Worm (Caenorhabditis elegans) whole organism, late embryonic: ENCODE data around the gene C47E8.9.

Experiments used
- C08G9.2 ChIP-seq: sonication (generic microtip); optimal IDR thresholded peaks from 2 replicates; lab custom pipeline; 2016; ENCODE audit warnings: mild to moderate bottlenecking, missing genetic modification characterization, moderate library complexity, missing compliant biosample characterization
- F13H6.1 ChIP-seq: sonication (generic microtip); optimal IDR thresholded peaks from 2 replicates; lab custom pipeline; 2016; ENCODE audit warnings: missing genetic modification characterization, missing compliant biosample characterization
- ama-1 ChIP-seq: fragments of 150-350 bp; optimal IDR thresholded peaks from 2 replicates; lab custom pipeline; 2014
- ceh-18 ChIP-seq: sonication (generic microtip); optimal IDR thresholded peaks from 2 replicates; lab custom pipeline; 2016; ENCODE audit warnings: missing genetic modification characterization, missing compliant biosample characterization
- ceh-19 ChIP-seq: fragments of 200-800 bp; sonication (Bioruptor generic); optimal IDR thresholded peaks from 2 replicates; lab custom pipeline; 2018; ENCODE audit warnings: mild to moderate bottlenecking, missing genetic modification characterization, missing compliant biosample characterization
- ceh-2 ChIP-seq: sonication (generic microtip); optimal IDR thresholded peaks from 2 replicates; lab custom pipeline; 2016; ENCODE audit warnings: missing genotype, missing genetic modification characterization, missing compliant biosample characterization
- ceh-22 ChIP-seq: sonication (generic microtip); optimal IDR thresholded peaks from 2 replicates; lab custom pipeline; 2017; ENCODE audit warnings: missing biosample characterization, missing genetic modification characterization
- ceh-24 ChIP-seq: sonication (generic microtip); optimal IDR thresholded peaks from 2 replicates; lab custom pipeline; 2016; ENCODE audit warnings: mild to moderate bottlenecking, missing genetic modification characterization, missing compliant biosample characterization
- ceh-30 ChIP-seq: fragments of 150-350 bp; optimal IDR thresholded peaks from 2 replicates; lab custom pipeline; 2014; ENCODE audit warnings: missing biosample characterization, missing genetic modification characterization
- ceh-31 ChIP-seq: sonication (generic microtip); optimal IDR thresholded peaks from 2 replicates; lab custom pipeline; 2016; ENCODE audit warnings: missing genetic modification characterization, missing compliant biosample characterization
- ceh-34 ChIP-seq: sonication (generic microtip); optimal IDR thresholded peaks from 2 replicates; lab custom pipeline; 2016; ENCODE audit warnings: mild to moderate bottlenecking, missing genetic modification characterization, missing compliant biosample characterization
- ceh-45 ChIP-seq: fragments of 200-800 bp; sonication (Bioruptor generic); IDR thresholded peaks from 2 replicates; pipeline ENCODE4 v1.3.6; 2022; ENCODE audit warnings: missing genetic modification reagents, missing genetic modification characterization, missing compliant biosample characterization
- ceh-48 ChIP-seq: sonication (generic microtip); optimal IDR thresholded peaks from 2 replicates; lab custom pipeline; 2016; ENCODE audit warnings: missing genetic modification characterization, inconsistent platforms, missing compliant biosample characterization
- ceh-6 ChIP-seq: fragments of 200-800 bp; sonication (Bioruptor generic); optimal IDR thresholded peaks from 2 replicates; lab custom pipeline; 2018; ENCODE audit warnings: mild to moderate bottlenecking, missing genetic modification characterization, missing compliant biosample characterization
- ceh-9 ChIP-seq: sonication (generic microtip); optimal IDR thresholded peaks from 2 replicates; lab custom pipeline; 2016; ENCODE audit warnings: mild to moderate bottlenecking, missing genetic modification characterization, inconsistent platforms, missing compliant biosample characterization
- che-1 ChIP-seq: sonication (generic microtip); optimal IDR thresholded peaks from 2 replicates; lab custom pipeline; 2016; ENCODE audit warnings: mild to moderate bottlenecking, missing genetic modification characterization, missing compliant biosample characterization
- elt-4 ChIP-seq: sonication (generic microtip); optimal IDR thresholded peaks from 2 replicates; lab custom pipeline; 2016; ENCODE audit warnings: missing genetic modification characterization, missing compliant biosample characterization
- ets-4 ChIP-seq: sonication (generic microtip); optimal IDR thresholded peaks from 2 replicates; lab custom pipeline; 2016; ENCODE audit warnings: missing genetic modification characterization, missing compliant biosample characterization
- fkh-10 ChIP-seq: fragments of 150-350 bp; optimal IDR thresholded peaks from 2 replicates; lab custom pipeline; 2014; ENCODE audit warnings: missing biosample characterization, missing genetic modification reagents, missing genetic modification characterization
- hlh-15 ChIP-seq: sonication (generic microtip); optimal IDR thresholded peaks from 2 replicates; lab custom pipeline; 2016; ENCODE audit warnings: missing genetic modification characterization, missing compliant biosample characterization
- hlh-6 ChIP-seq: sonication (generic microtip); optimal IDR thresholded peaks from 2 replicates; lab custom pipeline; 2016; ENCODE audit warnings: missing genotype, missing genetic modification characterization, missing compliant biosample characterization
- hlh-8 ChIP-seq: sonication (generic microtip); optimal IDR thresholded peaks from 2 replicates; lab custom pipeline; 2016; ENCODE audit warnings: missing genotype, missing genetic modification characterization, missing compliant biosample characterization
- lim-6 ChIP-seq: sonication (generic microtip); optimal IDR thresholded peaks from 2 replicates; lab custom pipeline; 2016; ENCODE audit warnings: missing genetic modification characterization, missing compliant biosample characterization
- madf-2 ChIP-seq: sonication (generic microtip); optimal IDR thresholded peaks from 2 replicates; lab custom pipeline; 2017; ENCODE audit warnings: missing genetic modification characterization, missing compliant biosample characterization
- mec-3 ChIP-seq: sonication (generic microtip); optimal IDR thresholded peaks from 2 replicates; lab custom pipeline; 2016; ENCODE audit warnings: borderline replicate concordance, missing genetic modification characterization, missing compliant biosample characterization
- nfya-1 ChIP-seq: sonication (generic microtip); optimal IDR thresholded peaks from 2 replicates; lab custom pipeline; 2017; ENCODE audit warnings: missing genetic modification characterization, mild to moderate bottlenecking, missing compliant biosample characterization, antibody characterized with exemption, moderate library complexity
- npax-4 ChIP-seq: sonication (generic microtip); optimal IDR thresholded peaks from 2 replicates; lab custom pipeline; 2016; ENCODE audit warnings: missing genetic modification characterization, missing compliant biosample characterization
- odd-2 ChIP-seq: sonication (generic microtip); optimal IDR thresholded peaks from 2 replicates; lab custom pipeline; 2017; ENCODE audit warnings: antibody characterized with exemption, mild to moderate bottlenecking, missing genetic modification characterization, missing compliant biosample characterization
- pag-3 ChIP-seq: sonication (generic microtip); optimal IDR thresholded peaks from 2 replicates; lab custom pipeline; 2016; ENCODE audit warnings: missing compliant biosample characterization, missing genetic modification characterization, borderline replicate concordance
- pat-9 ChIP-seq: fragments of 200-800 bp; sonication (Bioruptor generic); optimal IDR thresholded peaks from 2 replicates; lab custom pipeline; 2018; ENCODE audit warnings: mild to moderate bottlenecking, missing genetic modification characterization, moderate library complexity, missing compliant biosample characterization
- pqm-1 ChIP-seq: sonication (generic microtip); optimal IDR thresholded peaks from 2 replicates; lab custom pipeline; 2016; ENCODE audit warnings: missing genetic modification characterization, missing compliant biosample characterization
- rnt-1 ChIP-seq: sonication (generic microtip); optimal IDR thresholded peaks from 2 replicates; lab custom pipeline; 2016; ENCODE audit warnings: missing genetic modification characterization, missing compliant biosample characterization
- sox-2 ChIP-seq: fragments of 200-800 bp; sonication (Bioruptor generic); IDR thresholded peaks from 2 replicates; pipeline ENCODE4 v1.3.6; 2022; ENCODE audit warnings: missing genetic modification reagents, missing genetic modification characterization, missing compliant biosample characterization
- syd-9 ChIP-seq: sonication (generic microtip); optimal IDR thresholded peaks from 2 replicates; lab custom pipeline; 2016; ENCODE audit warnings: mild to moderate bottlenecking, missing genetic modification characterization, moderate library complexity, missing compliant biosample characterization
- tbx-2 ChIP-seq: sonication (generic microtip); optimal IDR thresholded peaks from 2 replicates; lab custom pipeline; 2016; ENCODE audit warnings: missing genetic modification characterization, missing compliant biosample characterization
- tbx-7 ChIP-seq: sonication (generic microtip); optimal IDR thresholded peaks from 2 replicates; lab custom pipeline; 2016; ENCODE audit warnings: missing genotype, missing genetic modification characterization, missing compliant biosample characterization
- unc-86 ChIP-seq: sonication (generic microtip); optimal IDR thresholded peaks from 2 replicates; lab custom pipeline; 2016; ENCODE audit warnings: missing genetic modification characterization, missing compliant biosample characterization
- zip-5 ChIP-seq: sonication (generic microtip); optimal IDR thresholded peaks from 2 replicates; lab custom pipeline; 2016; ENCODE audit warnings: missing genetic modification characterization, missing compliant biosample characterization
- ztf-16 ChIP-seq: sonication (generic microtip); optimal IDR thresholded peaks from 2 replicates; lab custom pipeline; 2017; ENCODE audit warnings: missing genetic modification characterization, missing compliant biosample characterization

The C47E8.9 gene

ce11 chrV:14660608-14661355, 2.3 kb upstream of the C47E8.9 start, which contains the start of gene srh-17:
srh-17 (plus strand) TSS chrV:14661305.
- TF ChIP-seq hlh-15 (tag; lab: Kevin White, UChicago) (no peak), C08G9.2 (tag; lab: Kevin White, UChicago) (no peak), npax-4 (no peak), F13H6.1 (tag; lab: Kevin White, UChicago) (no peak), sox-2 (GFP tag; lab: Robert Waterston, UW) (no peak), syd-9 (no peak)

ce11 chrV:14665728-14666127, 2.6 kb downstream of the C47E8.9 start, which contains the start of gene C47E8.1:
C47E8.1 (plus strand) TSS chrV:14666028.
- TF ChIP-seq ceh-18 (tag; lab: Kevin White, UChicago) (no peak), madf-2 (no peak), ceh-34 (tag; lab: Kevin White, UChicago) (no peak), pqm-1 (tag; lab: Kevin White, UChicago) (no peak), ets-4 (tag; lab: Kevin White, UChicago) (no peak), elt-4 (tag; lab: Kevin White, UChicago) (no peak), ceh-48 (tag; lab: Kevin White, UChicago) (no peak), ceh-6 (GFP tag; lab: Kevin White, UChicago) (no peak), ceh-22 (no peak), ceh-19 (GFP tag; lab: Kevin White, UChicago) (no peak), pag-3 (tag; lab: Kevin White, UChicago) (no peak), ama-1 (lab: Kevin White, UChicago) (no peak), zip-5 (no peak), hlh-8 (tag; lab: Kevin White, UChicago) (no peak), che-1 (no peak), ceh-24 (tag; lab: Kevin White, UChicago) (no peak), ceh-9 (tag; lab: Kevin White, UChicago) (no peak)

ce11 chrV:14678298-14678697, 15.2 kb downstream of the C47E8.9 start:
- TF ChIP-seq ztf-16 (tag; lab: Kevin White, UChicago) (no peak), nfya-1 (tag; lab: Kevin White, UChicago) (peak; percentile 81)

ce11 chrV:14680014-14680413, 16.9 kb downstream of the C47E8.9 start, which contains the start of gene C47E8.3:
C47E8.3 (plus strand) TSS chrV:14680314.
- TF ChIP-seq pat-9 (tag; lab: Kevin White, UChicago) (no peak), rnt-1 (tag; lab: Kevin White, UChicago) (no peak), pag-3 (tag; lab: Kevin White, UChicago) (no peak), ceh-30 (tag; lab: Kevin White, UChicago) (no peak), hlh-6 (tag; lab: Kevin White, UChicago) (no peak), odd-2 (tag; lab: Kevin White, UChicago) (no peak), tbx-2 (tag; lab: Kevin White, UChicago) (no peak), ceh-48 (tag; lab: Kevin White, UChicago) (no peak), nfya-1 (tag; lab: Kevin White, UChicago) (no peak), fkh-10 (GFP tag; lab: Kevin White, UChicago) (no peak), ceh-2 (tag; lab: Kevin White, UChicago) (no peak), ceh-31 (no peak), tbx-7 (tag; lab: Kevin White, UChicago) (no peak), unc-86 (tag; lab: Kevin White, UChicago) (no peak), mec-3 (tag; lab: Kevin White, UChicago) (no peak), lim-6 (tag; lab: Kevin White, UChicago) (no peak), ceh-45 (no peak)
